Worm (Caenorhabditis elegans): ENCODE data around the gene far-4.

Gene far-4

DNA sequence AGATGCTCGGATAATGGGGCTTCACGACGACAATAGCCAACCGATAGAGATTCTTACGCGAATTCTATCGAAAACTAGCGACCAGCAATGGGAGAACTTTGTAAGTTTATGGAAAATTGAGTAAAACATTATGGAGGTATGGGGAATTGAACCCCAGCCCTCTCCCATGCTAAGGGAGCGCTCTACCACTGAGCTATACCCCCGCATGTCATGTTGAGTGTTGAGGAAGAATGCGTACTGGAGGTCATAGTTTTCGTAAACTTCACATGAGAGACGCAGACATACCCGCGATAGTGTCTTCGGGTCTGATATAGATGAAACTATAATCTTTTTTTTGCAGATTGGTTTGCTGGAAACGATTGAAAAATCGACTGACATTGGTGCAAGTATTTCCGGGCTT, 3.9 kb upstream of the far-4 start (continued):
- TF ChIP-seq bed-3 (GFP tag; optimal IDR thresholded peaks at IDR 0.05) (peak; percentile 74), nhr-76 (tag; optimal IDR thresholded peaks at IDR 0.05) (no peak), elt-3 (tag; optimal IDR thresholded peaks at IDR 0.05) (no peak), pha-4 (tag; optimal IDR thresholded peaks at IDR 0.05) (peak; percentile 29)

DNA sequence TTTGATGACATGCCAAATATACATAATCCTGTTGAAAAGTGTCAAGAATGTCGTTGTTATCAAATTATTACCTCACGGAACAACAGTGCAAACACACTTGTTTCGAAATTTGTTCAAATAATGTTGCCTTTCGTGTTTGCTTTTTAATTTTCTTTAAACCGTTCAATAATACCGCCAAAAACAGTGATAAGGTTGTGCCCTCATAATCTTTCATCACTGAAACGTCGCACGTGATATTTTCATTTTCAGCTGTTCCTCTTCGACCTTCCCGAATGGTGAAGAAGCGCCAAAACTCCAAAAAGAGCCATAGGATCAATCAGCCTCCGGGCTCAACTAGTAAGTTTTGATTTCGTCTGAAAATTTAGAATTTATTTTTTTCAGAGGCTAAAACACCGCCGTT, 2.6 kb upstream of the far-4 start, which contains the start of gene inft-2:
TSS of gene inft-2 (plus strand) at position 248 of the 400 bp plus-strand sequence.
- TF ChIP-seq hlh-1 (tag; optimal IDR thresholded peaks at IDR 0.05) (no peak), lsy-2 (tag; optimal IDR thresholded peaks at IDR 0.05) (no peak), elt-3 (tag; optimal IDR thresholded peaks at IDR 0.05) (no peak), flh-1 (GFP tag; optimal IDR thresholded peaks at IDR 0.05) (no peak), nhr-28 (tag; optimal IDR thresholded peaks at IDR 0.05) (no peak), sptf-1 (tag; optimal IDR thresholded peaks at IDR 0.05) (no peak), ceh-83 (GFP tag; optimal IDR thresholded peaks at IDR 0.05) (no peak), ceh-39 (tag; optimal IDR thresholded peaks at IDR 0.05) (no peak), drap-1 (GFP tag; optimal IDR thresholded peaks at IDR 0.05) (no peak), ztf-11 (tag; optimal IDR thresholded peaks at IDR 0.05) (no peak), sem-2 (GFP tag; optimal IDR thresholded peaks at IDR 0.05) (no peak), mls-2 (tag; optimal IDR thresholded peaks at IDR 0.05) (no peak), unc-62 (GFP tag; optimal IDR thresholded peaks at IDR 0.05) (no peak), tbx-8 (GFP tag; optimal IDR thresholded peaks at IDR 0.05) (no peak), unc-39 (tag; optimal IDR thresholded peaks at IDR 0.05) (no peak), ces-1 (GFP tag; optimal IDR thresholded peaks at IDR 0.05) (no peak), pha-4 (tag; optimal IDR thresholded peaks at IDR 0.05) (no peak), elt-1 (tag; optimal IDR thresholded peaks at IDR 0.05; ENCODE audit: borderline replicate concordance, insufficient read depth) (no peak)

- TF ChIP-seq nhr-76 (tag; optimal IDR thresholded peaks at IDR 0.05): no peak
- TF ChIP-seq lsy-2 (tag; optimal IDR thresholded peaks at IDR 0.05): no peak
- TF ChIP-seq ceh-39 (tag; optimal IDR thresholded peaks at IDR 0.05): no peak
- TF ChIP-seq unc-39 (tag; optimal IDR thresholded peaks at IDR 0.05): no peak
- TF ChIP-seq mls-2 (tag; optimal IDR thresholded peaks at IDR 0.05): no peak
These were observed 609 bp upstream of the far-4 start for ce11 chrV:13000068-13000467.

DNA sequence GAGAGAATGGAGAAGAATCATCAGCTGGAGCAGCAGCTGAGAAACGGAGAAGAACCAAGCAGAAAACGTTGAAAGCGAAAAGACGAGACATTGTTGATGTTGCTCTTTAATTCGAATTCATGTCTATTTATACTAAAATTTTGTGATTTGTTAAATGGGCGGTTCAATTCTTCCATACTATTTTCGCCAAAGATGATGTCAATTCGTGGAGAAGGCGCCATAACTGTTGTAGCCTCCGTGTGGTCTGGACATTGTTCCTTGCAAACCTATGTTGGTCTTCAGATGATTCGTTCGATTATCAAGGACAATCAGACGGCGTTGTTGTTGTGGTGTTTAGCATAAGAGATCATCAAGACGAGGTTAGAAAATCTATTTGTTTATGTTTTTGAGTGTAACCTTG, 2.0 kb downstream of the far-4 start, which contains the start of gene far-3:
TSS of gene far-3 (minus strand) at position 101 of the 400 bp plus-strand sequence.
- no peak for TF ChIP-seq lsy-2 (tag; optimal IDR thresholded peaks at IDR 0.05)
- TF ChIP-seq bed-3 (GFP tag; optimal IDR thresholded peaks at IDR 0.05): no peak
- no peak for TF ChIP-seq elt-1 (tag; optimal IDR thresholded peaks at IDR 0.05; ENCODE audit: borderline replicate concordance, insufficient read depth)
- TF ChIP-seq mls-2 (tag; optimal IDR thresholded peaks at IDR 0.05): no peak

- no peak for TF ChIP-seq blmp-1 (tag; optimal IDR thresholded peaks at IDR 0.05)
- TF ChIP-seq ztf-11 (tag; optimal IDR thresholded peaks at IDR 0.05): no peak
- no peak for TF ChIP-seq ces-1 (GFP tag; optimal IDR thresholded peaks at IDR 0.05)
- no peak for TF ChIP-seq unc-62 (GFP tag; optimal IDR thresholded peaks at IDR 0.05)
These were observed 4.2 kb downstream of the far-4 start, which contains the start of gene far-5 for ce11 chrV:12995269-12995668. TSS of gene far-5 (plus strand) at chrV:12995569.

- TF ChIP-seq cnd-1 (tag; optimal IDR thresholded peaks at IDR 0.05) (no peak), ceh-39 (tag; optimal IDR thresholded peaks at IDR 0.05) (no peak), lin-13 (tag; optimal IDR thresholded peaks at IDR 0.05) (no peak), nhr-76 (tag; optimal IDR thresholded peaks at IDR 0.05) (no peak), blmp-1 (tag; optimal IDR thresholded peaks at IDR 0.05) (no peak), drap-1 (GFP tag; optimal IDR thresholded peaks at IDR 0.05) (no peak), lin-32 (GFP tag; optimal IDR thresholded peaks at IDR 0.05) (no peak), mep-1 (tag; optimal IDR thresholded peaks at IDR 0.05) (no peak), ceh-83 (GFP tag; optimal IDR thresholded peaks at IDR 0.05) (no peak), mab-5 (tag; optimal IDR thresholded peaks at IDR 0.05) (no peak), hlh-1 (tag; optimal IDR thresholded peaks at IDR 0.05) (no peak)
These were observed 6.6 kb downstream of the far-4 start, which contains the start of the genes F15B9.11 and dsl-7 for ce11 chrV:12992891-12993290. TSS of gene F15B9.11 (minus strand) at chrV:12992895. TSS of gene dsl-7 (plus strand) at chrV:12993150.

- TF ChIP-seq elt-3 (tag; optimal IDR thresholded peaks at IDR 0.05) (no peak), unc-120 (tag; optimal IDR thresholded peaks at IDR 0.05; ENCODE audit: poor library complexity, severe bottlenecking) (no peak), sptf-1 (tag; optimal IDR thresholded peaks at IDR 0.05) (no peak), mab-5 (tag; optimal IDR thresholded peaks at IDR 0.05) (no peak), flh-1 (GFP tag; optimal IDR thresholded peaks at IDR 0.05) (no peak), tbx-8 (GFP tag; optimal IDR thresholded peaks at IDR 0.05) (no peak), drap-1 (GFP tag; optimal IDR thresholded peaks at IDR 0.05) (no peak), snpc-4 (tag; optimal IDR thresholded peaks at IDR 0.05) (no peak), lsy-2 (tag; optimal IDR thresholded peaks at IDR 0.05) (no peak), zip-8 (tag; optimal IDR thresholded peaks at IDR 0.05) (peak; percentile 72), blmp-1 (tag; optimal IDR thresholded peaks at IDR 0.05) (peak; percentile 22), ztf-11 (tag; optimal IDR thresholded peaks at IDR 0.05) (no peak)
These were observed 11.2 kb downstream of the far-4 start, which contains the start of gene F15B9.8 for ce11 chrV:12988256-12988655. TSS of gene F15B9.8 (plus strand) at chrV:12988556.
